Fruit fly (Drosophila melanogaster) whole organism, embryonic: ENCODE data around the gene CG13376.
A peak's percentile ranks its signal among the peaks of the same experiment; 100 is the strongest.

ENCODE experiments used
- ATbp ChIP-seq: fragments of 200-800 bp; sonication (Bioruptor generic); optimal IDR thresholded peaks from 2 replicates; lab custom pipeline; 2017; ENCODE audit warnings: missing biosample characterization, mild to moderate bottlenecking, missing genetic modification characterization, missing genetic modification reagents
- B-H2 ChIP-seq: fragments of 200-800 bp; sonication (Bioruptor generic); optimal IDR thresholded peaks from 2 replicates; lab custom pipeline; 2018; ENCODE audit warnings: missing biosample characterization, mild to moderate bottlenecking, missing genetic modification characterization
- CG12219 ChIP-seq: fragments of 200-800 bp; sonication (Bioruptor generic); optimal IDR thresholded peaks from 3 replicates; lab custom pipeline; 2018; ENCODE audit warnings: missing biosample characterization, mild to moderate bottlenecking, missing genetic modification characterization
- CG12942 ChIP-seq: fragments of 200-800 bp; sonication (Bioruptor generic); optimal IDR thresholded peaks from 3 replicates; lab custom pipeline; 2016; ENCODE audit warnings: missing biosample characterization, missing genetic modification characterization
- CG13624 ChIP-seq: fragments of 200-800 bp; sonication (Bioruptor generic); optimal IDR thresholded peaks from 2 replicates; lab custom pipeline; 2016; ENCODE audit warnings: missing biosample characterization, missing genetic modification characterization
- CG14710 ChIP-seq: fragments of 200-800 bp; sonication (Bioruptor generic); optimal IDR thresholded peaks from 3 replicates; lab custom pipeline; 2019; ENCODE audit warnings: missing biosample characterization, mild to moderate bottlenecking, missing genetic modification characterization, moderate library complexity
- CG14860 ChIP-seq: fragments of 200-800 bp; sonication (Bioruptor generic); IDR thresholded peaks from 3 replicates; pipeline ENCODE4 v1.3.6; 2022; ENCODE audit warnings: missing biosample characterization, missing genetic modification characterization; ENCODE audit not compliant: partially characterized antibody
- CG15073 ChIP-seq: fragments of 200-800 bp; sonication (Bioruptor generic); optimal IDR thresholded peaks from 2 replicates; lab custom pipeline; 2016; ENCODE audit warnings: missing biosample characterization, missing genetic modification characterization
- CG18599 ChIP-seq: fragments of 200-800 bp; sonication (Bioruptor generic); optimal IDR thresholded peaks from 3 replicates; lab custom pipeline; 2017; ENCODE audit warnings: missing biosample characterization, missing genetic modification characterization, mild to moderate bottlenecking, moderate library complexity, missing genetic modification reagents
- CG2199 ChIP-seq: fragments of 200-800 bp; sonication (Bioruptor generic); IDR thresholded peaks from 3 replicates; pipeline ENCODE4 v1.3.6; 2022; ENCODE audit warnings: missing biosample characterization, missing genetic modification characterization
- CG3163 ChIP-seq: fragments of 200-800 bp; sonication (Bioruptor generic); optimal IDR thresholded peaks from 3 replicates; lab custom pipeline; 2016; ENCODE audit warnings: missing biosample characterization, missing genetic modification characterization
- CG3838 ChIP-seq: fragments of 200-800 bp; sonication (Bioruptor generic); optimal IDR thresholded peaks from 3 replicates; lab custom pipeline; 2016; ENCODE audit warnings: missing biosample characterization, missing genetic modification characterization
- CG4404 ChIP-seq: fragments of 200-800 bp; sonication (Bioruptor generic); IDR thresholded peaks from 2 replicates; pipeline ENCODE4 v1.3.6; 2022; ENCODE audit warnings: missing biosample characterization, missing genetic modification characterization
- CG4707 ChIP-seq: fragments of 200-800 bp; sonication (Bioruptor generic); optimal IDR thresholded peaks from 2 replicates; lab custom pipeline; 2018; ENCODE audit warnings: missing biosample characterization, mild to moderate bottlenecking, missing genetic modification characterization, moderate library complexity
- CG4854 ChIP-seq: fragments of 200-800 bp; sonication (Bioruptor generic); optimal IDR thresholded peaks from 2 replicates; lab custom pipeline; 2016; ENCODE audit warnings: missing biosample characterization, missing genetic modification characterization, inconsistent platforms
- CG7357 ChIP-seq: fragments of 200-800 bp; sonication (Bioruptor generic); IDR thresholded peaks from 3 replicates; pipeline ENCODE4 v1.3.6; 2022; ENCODE audit warnings: missing biosample characterization, missing genetic modification characterization
- CG7839 ChIP-seq: fragments of 200-800 bp; sonication (Bioruptor generic); optimal IDR thresholded peaks from 3 replicates; lab custom pipeline; 2018; ENCODE audit warnings: missing biosample characterization, mild to moderate bottlenecking, missing genetic modification characterization, moderate library complexity
- CG9727 ChIP-seq: fragments of 200-800 bp; sonication (Bioruptor generic); optimal IDR thresholded peaks from 3 replicates; lab custom pipeline; 2017; ENCODE audit warnings: missing biosample characterization, mild to moderate bottlenecking, missing genetic modification characterization
- CG9932 ChIP-seq: fragments of 200-800 bp; sonication (Bioruptor generic); IDR thresholded peaks from 2 replicates; pipeline ENCODE4 v1.3.6; 2022; ENCODE audit warnings: missing biosample characterization, missing genetic modification characterization
- Camta ChIP-seq: fragments of 200-800 bp; sonication (Bioruptor generic); optimal IDR thresholded peaks from 2 replicates; lab custom pipeline; 2016; ENCODE audit warnings: missing biosample characterization, missing genetic modification characterization
- Fer2 ChIP-seq: fragments of 200-800 bp; sonication (Bioruptor generic); optimal IDR thresholded peaks from 2 replicates; lab custom pipeline; 2018; ENCODE audit warnings: missing biosample characterization, mild to moderate bottlenecking, missing genetic modification characterization, moderate library complexity
- HLH4C ChIP-seq: fragments of 200-800 bp; sonication (Bioruptor generic); IDR thresholded peaks from 3 replicates; pipeline ENCODE4 v1.3.6; 2022; ENCODE audit warnings: missing biosample characterization, missing genetic modification characterization; ENCODE audit not compliant: partially characterized antibody
- Hr39 ChIP-seq: fragments of >200 bp; optimal IDR thresholded peaks from 2 replicates; lab custom pipeline; 2017
- NfI ChIP-seq: fragments of 200-800 bp; sonication (Bioruptor generic); optimal IDR thresholded peaks from 3 replicates; lab custom pipeline; 2018; ENCODE audit warnings: missing biosample characterization, mild to moderate bottlenecking, missing genetic modification characterization, moderate library complexity
- Oaz ChIP-seq: fragments of 200-800 bp; sonication (Bioruptor generic); IDR thresholded peaks from 2 replicates; pipeline ENCODE4 v1.3.6; 2022; ENCODE audit warnings: missing biosample characterization, missing genetic modification characterization
- Pdp1 ChIP-seq, 2 experiments: fragments of 200-800 bp; sonication (Bioruptor generic); optimal IDR thresholded peaks; 3 replicates each; lab custom pipeline; 2016; ENCODE audit warnings: missing biosample characterization in 2 of 2, missing genetic modification characterization in 2 of 2, mild to moderate bottlenecking in 1 of 2, moderate library complexity in 1 of 2
- Trl ChIP-seq, 3 experiments: fragments of >200 bp in 2 of 3; fragments of 200-800 bp in 1 of 3; sonication (Bioruptor generic) in 1 of 3; optimal IDR thresholded peaks; 2 replicates in 1 of 3; 3 replicates in 2 of 3; lab custom pipeline; 2016 to 2017; ENCODE audit warnings: missing biosample characterization in 1 of 3, missing genetic modification characterization in 1 of 3
- bab2 ChIP-seq: fragments of 200-800 bp; sonication (Bioruptor generic); optimal IDR thresholded peaks from 2 replicates; lab custom pipeline; 2016; ENCODE audit warnings: missing biosample characterization, missing genetic modification characterization
- bigmax ChIP-seq: fragments of 200-800 bp; sonication (Bioruptor generic); optimal IDR thresholded peaks from 2 replicates; lab custom pipeline; 2018; ENCODE audit warnings: missing biosample characterization, mild to moderate bottlenecking, missing genetic modification characterization
- chif ChIP-seq, 2 experiments: fragments of 200-800 bp; sonication (Bioruptor generic); optimal IDR thresholded peaks; 3 replicates each; lab custom pipeline; 2016; ENCODE audit warnings: missing biosample characterization in 2 of 2, missing genetic modification characterization in 2 of 2
- chinmo ChIP-seq: fragments of 200-800 bp; sonication (Bioruptor generic); IDR thresholded peaks from 4 replicates; pipeline ENCODE4 v1.3.6; 2022; ENCODE audit warnings: missing biosample characterization, missing genetic modification characterization; ENCODE audit not compliant: partially characterized antibody
- crp ChIP-seq, 2 experiments: fragments of 200-800 bp; sonication (Bioruptor generic); optimal IDR thresholded peaks; 2 replicates in 1 of 2; 3 replicates in 1 of 2; lab custom pipeline; 2017; ENCODE audit warnings: missing biosample characterization in 2 of 2, missing genetic modification characterization in 2 of 2, mild to moderate bottlenecking in 1 of 2, moderate library complexity in 1 of 2
- ewg ChIP-seq: fragments of 200-800 bp; sonication (Bioruptor generic); optimal IDR thresholded peaks from 3 replicates; lab custom pipeline; 2017; ENCODE audit warnings: mild to moderate bottlenecking, missing biosample characterization, missing genetic modification reagents, missing genetic modification characterization
- grn ChIP-seq: fragments of 200-800 bp; sonication (Bioruptor generic); optimal IDR thresholded peaks from 3 replicates; lab custom pipeline; 2017; ENCODE audit warnings: missing biosample characterization, missing genetic modification characterization
- lbe ChIP-seq: fragments of 200-800 bp; sonication (Bioruptor generic); optimal IDR thresholded peaks from 2 replicates; lab custom pipeline; 2016; ENCODE audit warnings: missing biosample characterization, mild to moderate bottlenecking, missing genetic modification characterization
- mirr ChIP-seq: fragments of 200-800 bp; sonication (Bioruptor generic); optimal IDR thresholded peaks from 3 replicates; lab custom pipeline; 2018; ENCODE audit warnings: missing biosample characterization, mild to moderate bottlenecking, missing genetic modification characterization
- pan ChIP-seq, 4 experiments: fragments of >200 bp in 3 of 4; fragments of 200-800 bp in 1 of 4; sonication (Bioruptor generic) in 1 of 4; optimal IDR thresholded peaks in 3 of 4; IDR thresholded peaks in 1 of 4; 2 replicates each; pipeline versions ENCODE4 v1.3.6 to Lab custom; 2017 to 2022; ENCODE audit warnings: missing biosample characterization in 2 of 4, missing genetic modification characterization in 2 of 4, mixed read lengths in 1 of 4
- peb ChIP-seq: fragments of 200-800 bp; sonication (Bioruptor generic); IDR thresholded peaks from 2 replicates; pipeline ENCODE4 v1.3.6; 2022; ENCODE audit warnings: missing biosample characterization, missing genetic modification characterization
- pita ChIP-seq: fragments of 200-800 bp; sonication (Bioruptor generic); optimal IDR thresholded peaks from 2 replicates; lab custom pipeline; 2017; ENCODE audit warnings: missing biosample characterization, mild to moderate bottlenecking, missing genetic modification characterization
- pros ChIP-seq: fragments of 200-800 bp; sonication (Bioruptor generic); optimal IDR thresholded peaks from 3 replicates; lab custom pipeline; 2019; ENCODE audit warnings: missing biosample characterization, mild to moderate bottlenecking, missing genetic modification characterization, moderate library complexity
- schlank ChIP-seq: fragments of 200-800 bp; sonication (Bioruptor generic); optimal IDR thresholded peaks from 2 replicates; lab custom pipeline; 2018; ENCODE audit warnings: missing biosample characterization, mild to moderate bottlenecking, missing genetic modification characterization
- seq ChIP-seq: fragments of 200-800 bp; sonication (Bioruptor generic); IDR thresholded peaks from 2 replicates; pipeline ENCODE4 v1.3.6; 2022; ENCODE audit warnings: missing biosample characterization, missing genetic modification characterization
- sim ChIP-seq: fragments of 200-800 bp; sonication (Bioruptor generic); IDR thresholded peaks from 2 replicates; pipeline ENCODE4 v1.3.6; 2022; ENCODE audit warnings: missing biosample characterization, missing genetic modification characterization
- tgo ChIP-seq: fragments of 200-800 bp; sonication (Bioruptor generic); IDR thresholded peaks from 3 replicates; pipeline ENCODE4 v1.3.6; 2022; ENCODE audit warnings: missing biosample characterization, missing genetic modification characterization
- tio ChIP-seq: fragments of 200-800 bp; sonication (Bioruptor generic); optimal IDR thresholded peaks from 2 replicates; lab custom pipeline; 2017; ENCODE audit warnings: missing biosample characterization, missing genetic modification characterization, inconsistent platforms
- twi ChIP-seq: fragments of 200-800 bp; optimal IDR thresholded peaks from 2 replicates; lab custom pipeline; 2019; ENCODE audit warnings: missing biosample characterization, mild to moderate bottlenecking, missing genetic modification characterization, moderate library complexity
- usp ChIP-seq: fragments of >200 bp; optimal IDR thresholded peaks from 2 replicates; lab custom pipeline; 2017; ENCODE audit warnings: missing biosample characterization, missing genetic modification characterization
- vvl ChIP-seq: fragments of 200-800 bp; sonication (Bioruptor generic); IDR thresholded peaks from 2 replicates; pipeline ENCODE4 v1.3.6; 2022; ENCODE audit warnings: missing biosample characterization, missing genetic modification characterization

Gene CG13376

DNA sequence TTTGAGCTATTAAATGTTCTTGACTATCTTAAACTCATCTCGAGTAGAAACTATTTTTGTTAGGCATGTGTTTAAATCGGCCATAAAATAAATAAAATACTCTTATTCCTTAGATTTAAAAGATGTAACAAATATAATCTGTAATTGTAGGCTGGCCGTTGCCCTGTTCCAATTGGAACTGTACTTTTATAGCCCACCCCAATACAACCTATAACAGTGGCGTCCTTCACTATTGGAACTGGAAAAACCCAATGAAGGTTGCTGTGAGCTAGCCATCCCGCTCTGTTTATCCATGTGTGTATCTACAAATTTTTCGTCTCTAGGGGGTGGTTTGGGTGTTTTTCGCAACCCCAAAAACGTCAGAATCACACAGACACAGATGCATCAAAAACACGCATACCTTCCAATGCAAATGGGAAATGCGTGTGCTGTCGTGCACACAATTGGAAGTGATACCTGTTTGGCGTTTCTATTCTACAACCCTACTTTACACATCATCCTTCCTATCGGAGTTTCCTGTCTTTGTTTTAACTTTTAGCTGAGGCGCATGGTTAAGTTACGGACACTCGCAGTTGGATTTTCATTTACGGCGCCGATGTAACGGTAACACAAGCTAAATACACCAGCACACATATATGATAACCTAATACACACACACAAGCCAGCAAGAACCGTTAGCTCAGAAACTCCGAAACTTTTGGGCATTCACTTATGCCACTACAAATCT is 11.7 kb upstream of the CG13376 start (continued):
- TF ChIP-seq seq (GFP tag; lab: Robert Waterston, UW), result peak; percentile 62; the same call in 1 of the 2 replicates
- no peak for TF ChIP-seq CG18599 (GFP tag; lab: Kevin White, UChicago)
- no peak for TF ChIP-seq CG7357 (GFP tag; lab: Robert Waterston, UW)
- no peak for TF ChIP-seq lbe (GFP tag; lab: Kevin White, UChicago)
- no peak for TF ChIP-seq Fer2 (tag; lab: Kevin White, UChicago)
- TF ChIP-seq CG4854 (GFP tag; lab: Kevin White, UChicago), result no peak
- no peak for TF ChIP-seq bab2 (GFP tag; lab: Kevin White, UChicago)
- TF ChIP-seq sim (GFP tag; lab: Robert Waterston, UW), result no peak
- no peak for TF ChIP-seq HLH4C (GFP tag; lab: Robert Waterston, UW)
- TF ChIP-seq usp (GFP tag; lab: Kevin White, UChicago), result no peak
- no peak for TF ChIP-seq peb (GFP tag; lab: Robert Waterston, UW)
- TF ChIP-seq ATbp (GFP tag; lab: Kevin White, UChicago), result peak; percentile 7
- TF ChIP-seq CG9932 (GFP tag; lab: Robert Waterston, UW), result no peak
- no peak for TF ChIP-seq crp (GFP tag; optimal IDR thresholded peaks at IDR 0.05; lab: Kevin White, UChicago)
- TF ChIP-seq grn, result no peak
- TF ChIP-seq NfI, result no peak

DNA sequence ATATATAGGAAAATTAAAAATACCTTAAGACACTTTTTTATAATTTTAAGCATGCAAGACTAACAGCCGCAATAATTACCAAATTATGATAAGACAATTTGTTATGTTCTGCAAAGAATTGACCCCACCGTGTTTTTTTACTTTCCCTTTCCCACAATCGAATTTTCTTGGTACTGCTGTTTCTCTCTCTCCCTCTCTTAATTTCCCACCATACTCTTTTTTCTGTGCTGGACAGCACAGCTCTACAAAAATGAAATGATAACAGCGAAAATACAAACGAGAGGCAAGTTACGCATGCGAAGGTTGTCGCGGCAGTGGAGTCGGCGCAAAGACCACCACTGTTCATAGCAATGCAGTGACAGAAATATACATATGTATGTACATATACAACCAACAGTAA is 11.1 kb upstream of the CG13376 start:
- TF ChIP-seq twi (tag; lab: Kevin White, UChicago), result no peak
- TF ChIP-seq CG9727 (GFP tag; lab: Kevin White, UChicago), result no peak
- TF ChIP-seq CG14860 (GFP tag; lab: Robert Waterston, UW), result no peak
- no peak for TF ChIP-seq schlank
- peak; percentile 52 to 56 for TF ChIP-seq Trl (optimal IDR thresholded peaks at IDR 0.05; lab: Kevin White, UChicago)
- no peak for TF ChIP-seq Trl (GFP tag; optimal IDR thresholded peaks at IDR 0.05; lab: Kevin White, UChicago)
- TF ChIP-seq CG12942 (GFP tag; lab: Kevin White, UChicago), result no peak
- TF ChIP-seq chif (GFP tag; optimal IDR thresholded peaks at IDR 0.05; lab: Kevin White, UChicago), result no peak
- no peak for TF ChIP-seq CG15073 (GFP tag; lab: Kevin White, UChicago)
- TF ChIP-seq CG4707 (GFP tag; lab: Kevin White, UChicago), result peak; percentile 77
- no peak for TF ChIP-seq pita (GFP tag; lab: Kevin White, UChicago)
- TF ChIP-seq Camta (GFP tag; lab: Kevin White, UChicago), result no peak
- TF ChIP-seq B-H2 (GFP tag; lab: Kevin White, UChicago), result no peak
- no peak for TF ChIP-seq bigmax (GFP tag; lab: Kevin White, UChicago)
- no peak for TF ChIP-seq CG4404
- no peak for TF ChIP-seq CG14710 (tag; lab: Kevin White, UChicago)
- TF ChIP-seq pros (GFP tag; lab: Kevin White, UChicago), result peak; percentile 80
- TF ChIP-seq CG13624 (GFP tag; lab: Kevin White, UChicago), result no peak
- no peak for TF ChIP-seq CG7839 (tag; lab: Kevin White, UChicago)
- no peak for TF ChIP-seq CG12219 (GFP tag; lab: Kevin White, UChicago)
- no peak for TF ChIP-seq pan (optimal IDR thresholded peaks at IDR 0.05; lab: Kevin White, UChicago)
- TF ChIP-seq pan (GFP tag; optimal IDR thresholded peaks at IDR 0.05 in 1 of 2, IDR thresholded peaks at IDR 0.05 in 1 of 2), result no peak
- peak in 1 of 2 experiments; percentile 73 for TF ChIP-seq Pdp1 (GFP tag; optimal IDR thresholded peaks at IDR 0.05; lab: Kevin White, UChicago)
- peak; percentile 98 for TF ChIP-seq CG2199 (GFP tag; lab: Robert Waterston, UW)
- TF ChIP-seq CG3838 (GFP tag; lab: Kevin White, UChicago), result no peak
- no peak for TF ChIP-seq Hr39 (lab: Kevin White, UChicago)
- no peak for TF ChIP-seq vvl (GFP tag; lab: Robert Waterston, UW)
- no peak for TF ChIP-seq Oaz (GFP tag; lab: Robert Waterston, UW)
- peak; percentile 90 for TF ChIP-seq CG3163
- TF ChIP-seq ewg (GFP tag; lab: Kevin White, UChicago), result peak; percentile 96
- no peak for TF ChIP-seq tgo (GFP tag; lab: Robert Waterston, UW)
- no peak for TF ChIP-seq mirr (GFP tag; lab: Kevin White, UChicago)
- no peak for TF ChIP-seq tio (GFP tag; lab: Kevin White, UChicago)
- TF ChIP-seq chinmo (GFP tag; lab: Robert Waterston, UW), result 0 out of 4 replicates have a peak, but pooled peaks have one; percentile 18
